Fruit fly (Drosophila melanogaster) whole organism, embryonic: ENCODE results near the gene trus.

Experiments
- Abd-B ChIP-seq: fragments of 200-800 bp; sonication (Bioruptor generic); optimal IDR thresholded peaks from 2 replicates; lab custom pipeline; 2018; ENCODE audit warnings: missing biosample characterization, mild to moderate bottlenecking, missing genetic modification characterization, moderate library complexity
- Bgb ChIP-seq: fragments of 200-800 bp; sonication (Bioruptor generic); IDR thresholded peaks from 2 replicates; pipeline ENCODE4 v1.3.6; 2022; ENCODE audit warnings: missing biosample characterization, missing genetic modification characterization; ENCODE audit not compliant: partially characterized antibody
- CG10462 ChIP-seq: fragments of 200-800 bp; sonication (Bioruptor generic); optimal IDR thresholded peaks from 2 replicates; lab custom pipeline; 2016; ENCODE audit warnings: missing biosample characterization, missing genetic modification characterization
- CG12299 ChIP-seq: fragments of 200-800 bp; sonication (Bioruptor generic); optimal IDR thresholded peaks from 2 replicates; lab custom pipeline; 2018; ENCODE audit warnings: missing biosample characterization, mild to moderate bottlenecking, missing genetic modification characterization
- CG12391 ChIP-seq: fragments of 200-800 bp; sonication (Bioruptor generic); optimal IDR thresholded peaks from 3 replicates; lab custom pipeline; 2018; ENCODE audit warnings: missing biosample characterization, mild to moderate bottlenecking, missing genetic modification characterization, moderate library complexity
- CG13424 ChIP-seq: fragments of 200-800 bp; sonication (Bioruptor generic); optimal IDR thresholded peaks from 2 replicates; lab custom pipeline; 2019; ENCODE audit warnings: missing biosample characterization, mild to moderate bottlenecking, missing genetic modification characterization, moderate library complexity
- CG14667 ChIP-seq: fragments of 200-800 bp; sonication (Bioruptor generic); IDR thresholded peaks from 2 replicates; pipeline ENCODE4 v1.3.6; 2022; ENCODE audit warnings: missing biosample characterization, missing genetic modification characterization
- CG14860 ChIP-seq: fragments of 200-800 bp; sonication (Bioruptor generic); IDR thresholded peaks from 3 replicates; pipeline ENCODE4 v1.3.6; 2022; ENCODE audit warnings: missing biosample characterization, missing genetic modification characterization; ENCODE audit not compliant: partially characterized antibody
- CG16863 ChIP-seq: fragments of 200-800 bp; sonication (Bioruptor generic); optimal IDR thresholded peaks from 3 replicates; lab custom pipeline; 2016; ENCODE audit warnings: missing biosample characterization, missing genetic modification characterization
- CG17829 ChIP-seq: fragments of 200-800 bp; optimal IDR thresholded peaks from 2 replicates; lab custom pipeline; 2019; ENCODE audit warnings: missing biosample characterization, mild to moderate bottlenecking, missing genetic modification characterization, moderate library complexity
- CG2712 ChIP-seq: fragments of 200-800 bp; optimal IDR thresholded peaks from 3 replicates; lab custom pipeline; 2019; ENCODE audit warnings: missing biosample characterization, mild to moderate bottlenecking, missing genetic modification characterization, moderate library complexity
- CG3065 ChIP-seq: fragments of 200-800 bp; sonication (Bioruptor generic); optimal IDR thresholded peaks from 2 replicates; lab custom pipeline; 2016; ENCODE audit warnings: missing biosample characterization, missing genetic modification characterization
- CG34224 ChIP-seq: fragments of 200-800 bp; sonication (Bioruptor generic); IDR thresholded peaks from 3 replicates; pipeline ENCODE4 v1.3.6; 2022; ENCODE audit warnings: missing biosample characterization, missing genetic modification characterization; ENCODE audit not compliant: partially characterized antibody
- CG7928 ChIP-seq: fragments of 200-800 bp; sonication (Bioruptor generic); optimal IDR thresholded peaks from 2 replicates; lab custom pipeline; 2017; ENCODE audit warnings: missing biosample characterization, mild to moderate bottlenecking, missing genetic modification characterization
- CG8089 ChIP-seq: fragments of 200-800 bp; sonication (Bioruptor generic); optimal IDR thresholded peaks from 3 replicates; lab custom pipeline; 2016; ENCODE audit warnings: missing biosample characterization, missing genetic modification characterization
- CG8359 ChIP-seq: fragments of 200-800 bp; sonication (Bioruptor generic); optimal IDR thresholded peaks from 2 replicates; lab custom pipeline; 2017; ENCODE audit warnings: missing biosample characterization, mild to moderate bottlenecking, missing genetic modification characterization, borderline replicate concordance
- CG9797 ChIP-seq: fragments of 200-800 bp; sonication (Bioruptor generic); optimal IDR thresholded peaks from 3 replicates; lab custom pipeline; 2018; ENCODE audit warnings: missing biosample characterization, mild to moderate bottlenecking, missing genetic modification characterization
- Doc3 ChIP-seq: fragments of 200-800 bp; sonication (Bioruptor generic); IDR thresholded peaks from 3 replicates; pipeline ENCODE4 v1.3.6; 2022; ENCODE audit warnings: missing biosample characterization, missing genetic modification characterization; ENCODE audit not compliant: partially characterized antibody
- Fer1 ChIP-seq: fragments of 200-800 bp; sonication (Bioruptor generic); optimal IDR thresholded peaks from 2 replicates; lab custom pipeline; 2017; ENCODE audit warnings: missing biosample characterization, mild to moderate bottlenecking, missing genetic modification characterization
- HLH4C ChIP-seq: fragments of 200-800 bp; sonication (Bioruptor generic); IDR thresholded peaks from 3 replicates; pipeline ENCODE4 v1.3.6; 2022; ENCODE audit warnings: missing biosample characterization, missing genetic modification characterization; ENCODE audit not compliant: partially characterized antibody
- Hmr ChIP-seq: fragments of 200-800 bp; sonication (Bioruptor generic); optimal IDR thresholded peaks from 3 replicates; lab custom pipeline; 2017; ENCODE audit warnings: mild to moderate bottlenecking, missing biosample characterization, missing genetic modification reagents, missing genetic modification characterization
- Hr39 ChIP-seq: fragments of >200 bp; optimal IDR thresholded peaks from 2 replicates; lab custom pipeline; 2017
- MBD-R2 ChIP-seq: fragments of 200-800 bp; sonication (Bioruptor generic); IDR thresholded peaks from 2 replicates; pipeline ENCODE4 v1.3.6; 2022; ENCODE audit warnings: missing biosample characterization, missing genetic modification characterization
- PHDP ChIP-seq: fragments of 200-800 bp; sonication (Bioruptor generic); optimal IDR thresholded peaks from 3 replicates; lab custom pipeline; 2018; ENCODE audit warnings: missing biosample characterization, mild to moderate bottlenecking, missing genetic modification characterization, moderate library complexity
- Rfx ChIP-seq: fragments of 200-800 bp; sonication (Bioruptor generic); IDR thresholded peaks from 2 replicates; pipeline ENCODE4 v1.3.6; 2022; ENCODE audit warnings: missing biosample characterization, missing genetic modification characterization
- Sin3A ChIP-seq: fragments of >200 bp; optimal IDR thresholded peaks from 2 replicates; lab custom pipeline; 2018
- Sry-β ChIP-seq: fragments of 200-800 bp; sonication (Bioruptor generic); optimal IDR thresholded peaks from 2 replicates; lab custom pipeline; 2018; ENCODE audit warnings: missing biosample characterization, mild to moderate bottlenecking, missing genetic modification characterization, moderate library complexity
- YL-1 ChIP-seq: fragments of 200-800 bp; sonication (Bioruptor generic); optimal IDR thresholded peaks from 3 replicates; lab custom pipeline; 2017; ENCODE audit warnings: missing biosample characterization, mild to moderate bottlenecking, missing genetic modification characterization
- az2 ChIP-seq: fragments of 200-800 bp; sonication (Bioruptor generic); optimal IDR thresholded peaks from 3 replicates; lab custom pipeline; 2016; ENCODE audit warnings: missing biosample characterization, missing genetic modification characterization
- bigmax ChIP-seq: fragments of 200-800 bp; sonication (Bioruptor generic); optimal IDR thresholded peaks from 2 replicates; lab custom pipeline; 2018; ENCODE audit warnings: missing biosample characterization, mild to moderate bottlenecking, missing genetic modification characterization
- chinmo ChIP-seq: fragments of 200-800 bp; sonication (Bioruptor generic); IDR thresholded peaks from 4 replicates; pipeline ENCODE4 v1.3.6; 2022; ENCODE audit warnings: missing biosample characterization, missing genetic modification characterization; ENCODE audit not compliant: partially characterized antibody
- ems ChIP-seq: fragments of 200-800 bp; sonication (Bioruptor generic); optimal IDR thresholded peaks from 3 replicates; lab custom pipeline; 2016; ENCODE audit warnings: missing biosample characterization, missing genetic modification characterization
- ewg ChIP-seq: fragments of 200-800 bp; sonication (Bioruptor generic); optimal IDR thresholded peaks from 3 replicates; lab custom pipeline; 2017; ENCODE audit warnings: mild to moderate bottlenecking, missing biosample characterization, missing genetic modification reagents, missing genetic modification characterization
- gro ChIP-seq: fragments of 200-800 bp; sonication (Bioruptor generic); optimal IDR thresholded peaks from 2 replicates; lab custom pipeline; 2016; ENCODE audit warnings: missing biosample characterization, missing genetic modification characterization
- gsb-n ChIP-seq: fragments of 200-800 bp; sonication (Bioruptor generic); optimal IDR thresholded peaks from 3 replicates; lab custom pipeline; 2018; ENCODE audit warnings: missing biosample characterization, mild to moderate bottlenecking, missing genetic modification characterization
- kah ChIP-seq: fragments of 200-800 bp; sonication (Bioruptor generic); optimal IDR thresholded peaks from 2 replicates; lab custom pipeline; 2018; ENCODE audit warnings: missing biosample characterization, mild to moderate bottlenecking, missing genetic modification characterization
- kni ChIP-seq: fragments of 200-800 bp; sonication (Bioruptor generic); optimal IDR thresholded peaks from 3 replicates; lab custom pipeline; 2017; ENCODE audit warnings: mild to moderate bottlenecking, missing biosample characterization, missing genetic modification reagents, missing genetic modification characterization
- luna ChIP-seq: fragments of 200-800 bp; sonication (Bioruptor generic); optimal IDR thresholded peaks from 2 replicates; lab custom pipeline; 2016; ENCODE audit warnings: missing biosample characterization, missing genetic modification characterization
- mirr ChIP-seq: fragments of 200-800 bp; sonication (Bioruptor generic); optimal IDR thresholded peaks from 3 replicates; lab custom pipeline; 2018; ENCODE audit warnings: missing biosample characterization, mild to moderate bottlenecking, missing genetic modification characterization
- oc ChIP-seq: fragments of 200-800 bp; sonication (Bioruptor generic); optimal IDR thresholded peaks from 2 replicates; lab custom pipeline; 2018; ENCODE audit warnings: missing biosample characterization, mild to moderate bottlenecking, missing genetic modification characterization, moderate library complexity
- ro ChIP-seq: fragments of 200-800 bp; sonication (Bioruptor generic); IDR thresholded peaks from 2 replicates; pipeline ENCODE4 v1.3.6; 2022; ENCODE audit warnings: missing biosample characterization, missing genetic modification characterization
- row ChIP-seq: fragments of 200-800 bp; sonication (Bioruptor generic); IDR thresholded peaks from 3 replicates; pipeline ENCODE4 v1.3.6; 2022; ENCODE audit warnings: missing biosample characterization, missing genetic modification characterization
- sna ChIP-seq: fragments of 200-800 bp; sonication (Bioruptor generic); IDR thresholded peaks from 2 replicates; pipeline ENCODE4 v1.3.6; 2022; ENCODE audit warnings: missing biosample characterization, missing genetic modification characterization; ENCODE audit not compliant: partially characterized antibody
- sob ChIP-seq: fragments of 200-800 bp; sonication (Bioruptor generic); IDR thresholded peaks from 2 replicates; pipeline ENCODE4 v1.3.6; 2022; ENCODE audit warnings: missing biosample characterization, missing genetic modification characterization
- stwl ChIP-seq: fragments of 200-800 bp; sonication (Bioruptor generic); optimal IDR thresholded peaks from 3 replicates; lab custom pipeline; 2018; ENCODE audit warnings: missing biosample characterization, mild to moderate bottlenecking, missing genetic modification characterization, moderate library complexity
- tna ChIP-seq: fragments of 200-800 bp; sonication (Bioruptor generic); IDR thresholded peaks from 2 replicates; pipeline ENCODE4 v1.3.6; 2022; ENCODE audit warnings: missing biosample characterization, missing genetic modification characterization; ENCODE audit not compliant: partially characterized antibody
- vnd ChIP-seq: fragments of 200-800 bp; sonication (Bioruptor generic); IDR thresholded peaks from 3 replicates; pipeline ENCODE4 v1.3.6; 2022; ENCODE audit warnings: missing biosample characterization, missing genetic modification characterization; ENCODE audit not compliant: partially characterized antibody
- wor ChIP-seq: fragments of 200-800 bp; sonication (Bioruptor generic); IDR thresholded peaks from 2 replicates; pipeline ENCODE4 v1.3.6; 2022; ENCODE audit warnings: missing biosample characterization, missing genetic modification characterization
- zen2 ChIP-seq: fragments of 200-800 bp; sonication (Bioruptor generic); IDR thresholded peaks from 3 replicates; pipeline ENCODE4 v1.3.6; 2022; ENCODE audit warnings: missing biosample characterization, missing genetic modification characterization; ENCODE audit not compliant: partially characterized antibody
- zfh1 ChIP-seq: fragments of 200-800 bp; sonication (Bioruptor generic); IDR thresholded peaks from 3 replicates; pipeline ENCODE4 v1.3.6; 2022; ENCODE audit warnings: missing biosample characterization, missing genetic modification characterization

Gene trus

DNA sequence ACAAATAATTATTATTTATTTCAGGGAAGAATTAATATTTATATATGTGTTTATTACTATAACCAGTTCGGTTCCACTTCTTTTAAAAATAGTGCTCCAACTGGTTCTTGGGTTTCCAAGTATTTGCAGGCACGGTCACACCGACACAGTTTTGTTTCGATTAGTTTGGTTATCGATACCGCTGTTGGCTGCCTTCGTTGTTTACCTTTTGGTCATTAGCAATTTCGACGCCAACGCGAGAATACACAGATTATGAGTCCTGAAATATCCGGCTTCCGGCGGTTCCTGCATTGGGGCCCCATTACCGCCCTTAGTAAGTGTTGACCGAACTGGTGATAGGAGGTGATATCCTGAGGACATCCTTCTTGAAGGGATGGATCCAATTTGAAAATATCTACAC, 48.2 kb upstream of the trus start, which contains the start of gene CG5196 (continued):
- TF ChIP-seq oc (tag; lab: Kevin White, UChicago) = no peak
- TF ChIP-seq ro (GFP tag; lab: Robert Waterston, UW) = no peak
- peak; percentile 48 for TF ChIP-seq CG2712 (tag; lab: Kevin White, UChicago)
- TF ChIP-seq CG8089 = no peak
- peak; percentile 34 for TF ChIP-seq Sry-β
- peak; percentile 47 for TF ChIP-seq bigmax
- 0 out of 3 replicates have a peak, but pooled peaks have one; percentile 27 for TF ChIP-seq zfh1 (GFP tag; lab: Robert Waterston, UW)
- TF ChIP-seq Hmr (GFP tag; lab: Kevin White, UChicago) = peak; percentile 41
- no peak for TF ChIP-seq Hr39 (lab: Kevin White, UChicago)
- peak; percentile 27; the same call in 2 of the 3 replicates for TF ChIP-seq CG14860 (GFP tag; lab: Robert Waterston, UW)
- no peak for TF ChIP-seq CG8359 (GFP tag; lab: Kevin White, UChicago)
- no peak for TF ChIP-seq mirr (GFP tag; lab: Kevin White, UChicago)
- TF ChIP-seq CG34224 (GFP tag; lab: Robert Waterston, UW) = peak; percentile 81
- peak; percentile 60 for TF ChIP-seq sna (GFP tag; lab: Robert Waterston, UW)
- TF ChIP-seq CG9797 (GFP tag; lab: Kevin White, UChicago) = peak; percentile 88
- no peak for TF ChIP-seq CG10462
- TF ChIP-seq Rfx (GFP tag; lab: Robert Waterston, UW) = peak; percentile 26; the same call in 1 of the 2 replicates
- peak; percentile 74 for TF ChIP-seq row (GFP tag; lab: Robert Waterston, UW)
- peak; percentile 95 for TF ChIP-seq MBD-R2 (GFP tag; lab: Robert Waterston, UW)
- TF ChIP-seq CG17829 (tag; lab: Kevin White, UChicago) = peak; percentile 36
- peak; percentile 49; the same call in 2 of the 3 replicates for TF ChIP-seq Doc3 (GFP tag; lab: Robert Waterston, UW)
- peak; percentile 50 for TF ChIP-seq YL-1 (GFP tag; lab: Kevin White, UChicago)
- peak; percentile 61; the same call in 2 of the 3 replicates for TF ChIP-seq vnd
- peak; percentile 34 for TF ChIP-seq kni (GFP tag; lab: Kevin White, UChicago)
- TF ChIP-seq CG3065 (GFP tag; lab: Kevin White, UChicago) = no peak
- peak; percentile 16 for TF ChIP-seq CG13424 (tag; lab: Kevin White, UChicago)
- TF ChIP-seq Sin3A = peak; percentile 29
- peak; percentile 17 for TF ChIP-seq kah (GFP tag; lab: Kevin White, UChicago)
- TF ChIP-seq ewg (GFP tag; lab: Kevin White, UChicago) = no peak
- peak; percentile 74 for TF ChIP-seq zen2 (GFP tag; lab: Robert Waterston, UW)
- peak; percentile 94 for TF ChIP-seq stwl (tag; lab: Kevin White, UChicago)
- peak; percentile 24 for TF ChIP-seq CG12299
- peak; percentile 32 for TF ChIP-seq gro (GFP tag; lab: Kevin White, UChicago)
- peak; percentile 35 for TF ChIP-seq CG12391 (tag; lab: Kevin White, UChicago)
- TF ChIP-seq wor (GFP tag; lab: Robert Waterston, UW) = no peak
- TF ChIP-seq sob = peak; percentile 20; the same call in 1 of the 2 replicates
- peak; percentile 43 for TF ChIP-seq Abd-B (GFP tag; lab: Kevin White, UChicago)
- peak; percentile 70 for TF ChIP-seq HLH4C (GFP tag; lab: Robert Waterston, UW)
- TF ChIP-seq luna = no peak
- TF ChIP-seq tna = peak; percentile 52
- no peak for TF ChIP-seq CG14667
- TF ChIP-seq Fer1 (GFP tag; lab: Kevin White, UChicago) = peak; percentile 38
- peak; percentile 84 for TF ChIP-seq Bgb (GFP tag; lab: Robert Waterston, UW)
- no peak for TF ChIP-seq az2 (GFP tag; lab: Kevin White, UChicago)
- TF ChIP-seq PHDP (tag; lab: Kevin White, UChicago) = peak; percentile 40
- peak; percentile 7 for TF ChIP-seq CG7928 (GFP tag; lab: Kevin White, UChicago)
- peak; percentile 20 for TF ChIP-seq gsb-n (tag; lab: Kevin White, UChicago)
- no peak for TF ChIP-seq CG16863 (GFP tag; lab: Kevin White, UChicago)
- TF ChIP-seq chinmo (GFP tag; lab: Robert Waterston, UW) = peak; percentile 67; the same call in 1 of the 4 replicates
- no peak for TF ChIP-seq ems (GFP tag; lab: Kevin White, UChicago)
